Worm (Caenorhabditis elegans) whole organism, early embryonic: ENCODE results near the gene nas-21.

ENCODE experiments used
- B0310.2 ChIP-seq: sonication (generic microtip); optimal IDR thresholded peaks from 2 replicates; lab custom pipeline; 2016; ENCODE audit warnings: mild to moderate bottlenecking, missing genetic modification characterization, missing compliant biosample characterization
- F13C5.2 ChIP-seq: sonication (generic microtip); optimal IDR thresholded peaks from 2 replicates; lab custom pipeline; 2017; ENCODE audit warnings: mild to moderate bottlenecking, missing genetic modification characterization, inconsistent platforms, missing compliant biosample characterization
- aly-1 ChIP-seq: sonication (generic microtip); optimal IDR thresholded peaks from 2 replicates; lab custom pipeline; 2016; ENCODE audit warnings: missing genetic modification characterization, missing compliant biosample characterization
- ama-1 ChIP-seq: fragments of 150-350 bp; optimal IDR thresholded peaks from 2 replicates; lab custom pipeline; 2014
- ceh-13 ChIP-seq: fragments of 200-800 bp; sonication (Bioruptor generic); optimal IDR thresholded peaks from 2 replicates; lab custom pipeline; 2018; ENCODE audit warnings: mild to moderate bottlenecking, missing genetic modification characterization, missing compliant biosample characterization
- ceh-36 ChIP-seq: sonication (generic microtip); optimal IDR thresholded peaks from 2 replicates; lab custom pipeline; 2016; ENCODE audit warnings: missing genetic modification characterization, inconsistent platforms, missing compliant biosample characterization
- ets-7 ChIP-seq: sonication (generic microtip); optimal IDR thresholded peaks from 2 replicates; lab custom pipeline; 2016; ENCODE audit warnings: missing genotype, missing genetic modification characterization, missing compliant biosample characterization
- flt-1 ChIP-seq: fragments of 200-800 bp; sonication (Bioruptor generic); IDR thresholded peaks from 2 replicates; pipeline ENCODE4 v1.3.6; 2022; ENCODE audit warnings: missing genetic modification characterization, missing compliant biosample characterization
- hmbx-1 ChIP-seq: sonication (generic microtip); optimal IDR thresholded peaks from 2 replicates; lab custom pipeline; 2016; ENCODE audit warnings: mild to moderate bottlenecking, missing genetic modification characterization, missing compliant biosample characterization
- hmg-4 ChIP-seq: fragments of 200-800 bp; sonication (Bioruptor generic); optimal IDR thresholded peaks from 2 replicates; lab custom pipeline; 2018; ENCODE audit warnings: mild to moderate bottlenecking, missing genetic modification characterization, missing compliant biosample characterization
- hnd-1 ChIP-seq: sonication (generic microtip); optimal IDR thresholded peaks from 2 replicates; lab custom pipeline; 2016; ENCODE audit warnings: missing genetic modification characterization, missing compliant biosample characterization
- pes-1 ChIP-seq: fragments of 200-800 bp; sonication (Bioruptor generic); IDR thresholded peaks from 2 replicates; pipeline ENCODE4 v1.3.6; 2022; ENCODE audit warnings: missing genetic modification reagents, missing genetic modification characterization, missing compliant biosample characterization
- scrt-1 ChIP-seq: fragments of 200-800 bp; sonication (Bioruptor generic); IDR thresholded peaks from 2 replicates; pipeline ENCODE4 v1.3.6; 2022; ENCODE audit warnings: missing genetic modification characterization, missing compliant biosample characterization
- sea-1 ChIP-seq: fragments of 200-800 bp; sonication (Bioruptor generic); conservative IDR thresholded peaks from 2 replicates; pipeline ENCODE4 v1.3.6; 2022; ENCODE audit warnings: missing genetic modification characterization, missing compliant biosample characterization
- tbx-11 ChIP-seq: fragments of 200-800 bp; sonication (Bioruptor generic); IDR thresholded peaks from 2 replicates; pipeline ENCODE4 v1.3.6; 2022; ENCODE audit warnings: missing genetic modification characterization, missing compliant biosample characterization
- tbx-37 ChIP-seq: fragments of 200-800 bp; sonication (Bioruptor generic); conservative IDR thresholded peaks from 2 replicates; pipeline ENCODE4 v1.3.6; 2022; ENCODE audit warnings: missing genetic modification reagents, missing genetic modification characterization, missing compliant biosample characterization
- tra-4 ChIP-seq: sonication (generic microtip); optimal IDR thresholded peaks from 2 replicates; lab custom pipeline; 2017; ENCODE audit warnings: missing genetic modification characterization, missing compliant biosample characterization

nas-21 gene

ce11 chrV:11516141-11516591 lies 43.8 kb downstream of the nas-21 start, which contains the start of gene sdz-8:
sdz-8 (minus strand) TSS chrV:11516191.
- TF ChIP-seq sea-1 (GFP tag; lab: Robert Waterston, UW) (no peak), hmbx-1 (tag; lab: Kevin White, UChicago) (no peak), aly-1 (tag; lab: Kevin White, UChicago) (no peak), scrt-1 (GFP tag; lab: Robert Waterston, UW) (no peak), ceh-36 (tag; lab: Kevin White, UChicago) (no peak), flt-1 (GFP tag; lab: Robert Waterston, UW) (no peak), tbx-37 (GFP tag; lab: Robert Waterston, UW) (no peak), hnd-1 (tag; lab: Kevin White, UChicago) (no peak)

- TF ChIP-seq B0310.2 (tag; lab: Kevin White, UChicago) (no peak), flt-1 (GFP tag; lab: Robert Waterston, UW) (no peak), ceh-13 (GFP tag; lab: Kevin White, UChicago) (no peak), ceh-36 (tag; lab: Kevin White, UChicago) (no peak), tbx-11 (GFP tag; lab: Robert Waterston, UW) (no peak), pes-1 (GFP tag; lab: Robert Waterston, UW) (no peak), F13C5.2 (tag; lab: Kevin White, UChicago) (no peak), hnd-1 (tag; lab: Kevin White, UChicago) (no peak), tra-4 (no peak), scrt-1 (GFP tag; lab: Robert Waterston, UW) (no peak), ets-7 (tag; lab: Kevin White, UChicago) (no peak), hmg-4 (no peak), hmbx-1 (tag; lab: Kevin White, UChicago) (no peak), ama-1 (lab: Kevin White, UChicago) (no peak), sea-1 (GFP tag; lab: Robert Waterston, UW) (no peak), aly-1 (tag; lab: Kevin White, UChicago) (no peak), tbx-37 (GFP tag; lab: Robert Waterston, UW) (no peak)
These were observed 45.4 kb downstream of the nas-21 start, which contains the start of gene C55A6.4 for ce11 chrV:11517789-11518188. C55A6.4 (minus strand) TSS chrV:11517889.

- no peak for TF ChIP-seq F13C5.2 (tag; lab: Kevin White, UChicago)
These were observed 47.9 kb downstream of the nas-21 start, which contains the start of the genes C55A6.11 and C55A6.7 for ce11 chrV:11520215-11520614. C55A6.11 (plus strand) TSS chrV:11520515. C55A6.7 (minus strand) TSS chrV:11520530.

ce11 chrV:11521448-11521847 lies 49.1 kb downstream of the nas-21 start, which contains the start of gene pafo-1:
pafo-1 (plus strand) TSS chrV:11521703.
- no peak for TF ChIP-seq aly-1 (tag; lab: Kevin White, UChicago)
- no peak for TF ChIP-seq scrt-1 (GFP tag; lab: Robert Waterston, UW)
- no peak for TF ChIP-seq ets-7 (tag; lab: Kevin White, UChicago)
- no peak for TF ChIP-seq ceh-13 (GFP tag; lab: Kevin White, UChicago)
- TF ChIP-seq sea-1 (GFP tag; lab: Robert Waterston, UW) = 0 out of 2 replicates have a peak, but pooled peaks have one; percentile 23
- TF ChIP-seq pes-1 (GFP tag; lab: Robert Waterston, UW) = no peak
- peak; percentile 40 for TF ChIP-seq ceh-36 (tag; lab: Kevin White, UChicago)
- no peak for TF ChIP-seq tra-4
- TF ChIP-seq hmg-4 = peak; percentile 27
- TF ChIP-seq tbx-11 (GFP tag; lab: Robert Waterston, UW) = no peak
- peak; percentile 83 for TF ChIP-seq F13C5.2 (tag; lab: Kevin White, UChicago)
- no peak for TF ChIP-seq hnd-1 (tag; lab: Kevin White, UChicago)
- no peak for TF ChIP-seq B0310.2 (tag; lab: Kevin White, UChicago)
- peak; percentile 61 for TF ChIP-seq tbx-37 (GFP tag; lab: Robert Waterston, UW)
- TF ChIP-seq ama-1 (lab: Kevin White, UChicago) = no peak
- TF ChIP-seq hmbx-1 (tag; lab: Kevin White, UChicago) = no peak
- TF ChIP-seq flt-1 (GFP tag; lab: Robert Waterston, UW) = 0 out of 2 replicates have a peak, but pooled peaks have one; percentile 23
